Worm (Caenorhabditis elegans) whole organism, L4/young adult: ENCODE results near the gene C27D6.15.

Source experiments
- W03F9.2 ChIP-seq: fragments of 150-350 bp; optimal IDR thresholded peaks from 2 replicates; lab custom pipeline; 2014; ENCODE audit warnings: missing biosample characterization, missing genetic modification characterization
- him-1 ChIP-seq: sonication (generic microtip); optimal IDR thresholded peaks from 2 replicates; lab custom pipeline; 2016; ENCODE audit warnings: missing genotype, missing genetic modification reagents, missing genetic modification characterization, missing compliant biosample characterization

DNA sequence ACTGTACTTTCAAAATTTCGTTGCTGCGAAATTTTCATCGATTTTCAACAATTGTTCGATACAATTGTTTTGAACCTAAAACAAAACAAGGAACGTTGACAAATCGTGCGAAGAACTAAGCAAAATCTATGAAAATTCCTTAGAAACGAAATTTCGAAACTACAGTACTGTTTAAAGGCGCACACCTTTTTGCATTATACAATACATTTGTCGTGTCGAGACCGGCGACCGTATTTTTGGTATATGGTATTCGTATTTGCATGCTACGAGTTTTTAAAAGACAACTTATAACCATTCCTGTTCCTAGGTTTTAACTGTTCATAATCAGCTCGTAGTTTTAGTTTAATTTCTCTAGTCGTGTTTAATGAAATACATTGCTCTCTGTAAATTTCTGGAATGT lies 6.9 kb downstream of the C27D6.15 start:
- TF ChIP-seq him-1 (tag; lab: Kevin White, UChicago) (no peak), W03F9.2 (tag; lab: Kevin White, UChicago) (no peak)
